Fruit fly (Drosophila melanogaster) whole organism, embryonic: Measurements from ENCODE around the gene CtsF.
A peak's percentile ranks its signal among the peaks of the same experiment; 100 is the strongest.

Source experiments
- Blimp-1 ChIP-seq: fragments of 200-800 bp; sonication (Bioruptor generic); optimal IDR thresholded peaks from 3 replicates; lab custom pipeline; 2018; ENCODE audit warnings: missing biosample characterization, missing genetic modification characterization, mild to moderate bottlenecking, moderate library complexity, missing genetic modification reagents
- CG10267 ChIP-seq: fragments of 200-800 bp; sonication (Bioruptor generic); optimal IDR thresholded peaks from 2 replicates; lab custom pipeline; 2018; ENCODE audit warnings: missing biosample characterization, mild to moderate bottlenecking, missing genetic modification characterization, moderate library complexity
- CG10543 ChIP-seq: fragments of 200-800 bp; sonication (Bioruptor generic); optimal IDR thresholded peaks from 3 replicates; lab custom pipeline; 2017; ENCODE audit warnings: missing biosample characterization, mild to moderate bottlenecking, missing genetic modification characterization, moderate library complexity
- CG10979 ChIP-seq: fragments of 200-800 bp; sonication (Bioruptor generic); optimal IDR thresholded peaks from 2 replicates; lab custom pipeline; 2018; ENCODE audit warnings: missing biosample characterization, mild to moderate bottlenecking, missing genetic modification characterization, moderate library complexity
- CG11695 ChIP-seq: fragments of 200-800 bp; sonication (Bioruptor generic); IDR thresholded peaks from 3 replicates; pipeline ENCODE4 v1.3.6; 2022; ENCODE audit warnings: missing biosample characterization, missing genetic modification characterization
- CG12071 ChIP-seq: fragments of 200-800 bp; sonication (Bioruptor generic); optimal IDR thresholded peaks from 3 replicates; lab custom pipeline; 2018; ENCODE audit warnings: missing biosample characterization, mild to moderate bottlenecking, missing genetic modification characterization
- CG12391 ChIP-seq: fragments of 200-800 bp; sonication (Bioruptor generic); optimal IDR thresholded peaks from 3 replicates; lab custom pipeline; 2018; ENCODE audit warnings: missing biosample characterization, mild to moderate bottlenecking, missing genetic modification characterization, moderate library complexity
- CG12769 ChIP-seq: fragments of 200-800 bp; sonication (Bioruptor generic); optimal IDR thresholded peaks from 2 replicates; lab custom pipeline; 2019; ENCODE audit warnings: missing biosample characterization, mild to moderate bottlenecking, missing genetic modification characterization, moderate library complexity
- CG13775 ChIP-seq: fragments of 200-800 bp; sonication (Bioruptor generic); optimal IDR thresholded peaks from 3 replicates; lab custom pipeline; 2017; ENCODE audit warnings: missing biosample characterization, mild to moderate bottlenecking, missing genetic modification characterization
- CG13894 ChIP-seq: fragments of 200-800 bp; sonication (Bioruptor generic); optimal IDR thresholded peaks from 3 replicates; lab custom pipeline; 2018; ENCODE audit warnings: missing biosample characterization, mild to moderate bottlenecking, missing genetic modification characterization, moderate library complexity
- CG16779 ChIP-seq: fragments of 200-800 bp; sonication (Bioruptor generic); IDR thresholded peaks from 2 replicates; pipeline ENCODE4 v1.3.6; 2022; ENCODE audit warnings: missing biosample characterization, missing genetic modification characterization
- CG30431 ChIP-seq: fragments of 200-800 bp; sonication (Bioruptor generic); optimal IDR thresholded peaks from 2 replicates; lab custom pipeline; 2017; ENCODE audit warnings: missing biosample characterization, missing genetic modification characterization
- CG32767 ChIP-seq: fragments of 200-800 bp; sonication (Bioruptor generic); IDR thresholded peaks from 2 replicates; pipeline ENCODE4 v1.3.6; 2022; ENCODE audit warnings: missing biosample characterization, missing genetic modification characterization
- CG33557 ChIP-seq: fragments of 200-800 bp; sonication (Bioruptor generic); optimal IDR thresholded peaks from 2 replicates; lab custom pipeline; 2019; ENCODE audit warnings: missing biosample characterization, mild to moderate bottlenecking, missing genetic modification characterization, moderate library complexity
- CG6175 ChIP-seq: fragments of 200-800 bp; sonication (Bioruptor generic); IDR thresholded peaks from 3 replicates; pipeline ENCODE4 v1.3.6; 2022; ENCODE audit warnings: missing biosample characterization, missing genetic modification characterization
- CG7357 ChIP-seq: fragments of 200-800 bp; sonication (Bioruptor generic); IDR thresholded peaks from 3 replicates; pipeline ENCODE4 v1.3.6; 2022; ENCODE audit warnings: missing biosample characterization, missing genetic modification characterization
- CG7556 ChIP-seq: fragments of 200-800 bp; sonication (Bioruptor generic); optimal IDR thresholded peaks from 2 replicates; lab custom pipeline; 2017; ENCODE audit warnings: missing biosample characterization, mild to moderate bottlenecking, missing genetic modification characterization
- CG7745 ChIP-seq: fragments of 200-800 bp; sonication (Bioruptor generic); optimal IDR thresholded peaks from 2 replicates; lab custom pipeline; 2018; ENCODE audit warnings: missing biosample characterization, mild to moderate bottlenecking, missing genetic modification characterization, moderate library complexity
- CG7987 ChIP-seq: fragments of 200-800 bp; sonication (Bioruptor generic); optimal IDR thresholded peaks from 2 replicates; lab custom pipeline; 2018; ENCODE audit warnings: missing biosample characterization, mild to moderate bottlenecking, missing genetic modification characterization, moderate library complexity
- CoRest ChIP-seq: fragments of 200-800 bp; sonication (Bioruptor generic); optimal IDR thresholded peaks from 3 replicates; lab custom pipeline; 2018; ENCODE audit warnings: missing biosample characterization, mild to moderate bottlenecking, missing genetic modification characterization, moderate library complexity
- Dbx ChIP-seq: fragments of 200-800 bp; sonication (Bioruptor generic); IDR thresholded peaks from 3 replicates; pipeline ENCODE4 v1.3.6; 2022; ENCODE audit warnings: missing biosample characterization, missing genetic modification characterization
- Dip2 ChIP-seq: fragments of 200-800 bp; sonication (Bioruptor generic); IDR thresholded peaks from 2 replicates; pipeline ENCODE4 v1.3.6; 2022; ENCODE audit warnings: missing biosample characterization, missing genetic modification characterization
- Elba2 ChIP-seq: fragments of 200-800 bp; sonication (Bioruptor generic); optimal IDR thresholded peaks from 3 replicates; lab custom pipeline; 2016; ENCODE audit warnings: missing biosample characterization, missing genetic modification characterization
- Ets65A ChIP-seq: fragments of 200-800 bp; sonication (Bioruptor generic); peaks from one replicate; lab custom pipeline; 2016; ENCODE audit warnings: missing biosample characterization, missing genetic modification characterization
- Fer2 ChIP-seq: fragments of 200-800 bp; sonication (Bioruptor generic); optimal IDR thresholded peaks from 2 replicates; lab custom pipeline; 2018; ENCODE audit warnings: missing biosample characterization, mild to moderate bottlenecking, missing genetic modification characterization, moderate library complexity
- Med ChIP-seq: fragments of 200-800 bp; sonication (Bioruptor generic); peaks from one replicate; lab custom pipeline; 2016; ENCODE audit warnings: missing biosample characterization, missing genetic modification characterization, mild to moderate bottlenecking, inconsistent platforms, moderate library complexity
- Nf-YB ChIP-seq: fragments of 200-800 bp; sonication (Bioruptor generic); optimal IDR thresholded peaks from 3 replicates; lab custom pipeline; 2019; ENCODE audit warnings: missing biosample characterization, mild to moderate bottlenecking, missing genetic modification characterization, moderate library complexity
- Pdp1 ChIP-seq, 2 experiments: fragments of 200-800 bp; sonication (Bioruptor generic); optimal IDR thresholded peaks; 3 replicates each; lab custom pipeline; 2016; ENCODE audit warnings: missing biosample characterization in 2 of 2, missing genetic modification characterization in 2 of 2, mild to moderate bottlenecking in 1 of 2, moderate library complexity in 1 of 2
- Ptx1 ChIP-seq: fragments of 200-800 bp; sonication (Bioruptor generic); IDR thresholded peaks from 2 replicates; pipeline ENCODE4 v1.3.6; 2022; ENCODE audit warnings: missing biosample characterization, missing genetic modification characterization
- ara ChIP-seq: fragments of 200-800 bp; sonication (Bioruptor generic); IDR thresholded peaks from 2 replicates; pipeline ENCODE4 v1.3.6; 2022; ENCODE audit warnings: missing biosample characterization, missing genetic modification characterization
- bcd ChIP-seq: fragments of 200-800 bp; sonication (Bioruptor generic); optimal IDR thresholded peaks from 2 replicates; lab custom pipeline; 2017; ENCODE audit warnings: missing biosample characterization, mild to moderate bottlenecking, missing genetic modification characterization
- caup ChIP-seq: fragments of 200-800 bp; sonication (Bioruptor generic); optimal IDR thresholded peaks from 3 replicates; lab custom pipeline; 2017; ENCODE audit warnings: missing biosample characterization, mild to moderate bottlenecking, missing genetic modification characterization, moderate library complexity; ENCODE audit not compliant: severe bottlenecking
- chinmo ChIP-seq: fragments of 200-800 bp; sonication (Bioruptor generic); IDR thresholded peaks from 4 replicates; pipeline ENCODE4 v1.3.6; 2022; ENCODE audit warnings: missing biosample characterization, missing genetic modification characterization; ENCODE audit not compliant: partially characterized antibody
- dysf ChIP-seq: fragments of 200-800 bp; sonication (Bioruptor generic); IDR thresholded peaks from 3 replicates; pipeline ENCODE4 v1.3.6; 2022; ENCODE audit warnings: missing biosample characterization, missing genetic modification characterization
- esg ChIP-seq: fragments of 200-800 bp; sonication (Bioruptor generic); conservative IDR thresholded peaks from 2 replicates; pipeline ENCODE4 v1.3.6; 2022; ENCODE audit warnings: missing biosample characterization, missing genetic modification characterization
- eve ChIP-seq, 2 experiments: fragments of >200 bp; optimal IDR thresholded peaks; 2 replicates each; lab custom pipeline; 2017; ENCODE audit warnings: missing biosample characterization in 2 of 2, missing genetic modification characterization in 2 of 2
- exex ChIP-seq: fragments of 200-800 bp; sonication (Bioruptor generic); optimal IDR thresholded peaks from 4 replicates; lab custom pipeline; 2018; ENCODE audit warnings: missing biosample characterization, mild to moderate bottlenecking, missing genetic modification characterization, moderate library complexity
- gro ChIP-seq: fragments of 200-800 bp; sonication (Bioruptor generic); optimal IDR thresholded peaks from 2 replicates; lab custom pipeline; 2016; ENCODE audit warnings: missing biosample characterization, missing genetic modification characterization
- phol ChIP-seq: fragments of 200-800 bp; sonication (Bioruptor generic); optimal IDR thresholded peaks from 3 replicates; lab custom pipeline; 2018; ENCODE audit warnings: missing biosample characterization, mild to moderate bottlenecking, missing genetic modification characterization, moderate library complexity
- ro ChIP-seq: fragments of 200-800 bp; sonication (Bioruptor generic); IDR thresholded peaks from 2 replicates; pipeline ENCODE4 v1.3.6; 2022; ENCODE audit warnings: missing biosample characterization, missing genetic modification characterization
- tio ChIP-seq: fragments of 200-800 bp; sonication (Bioruptor generic); optimal IDR thresholded peaks from 2 replicates; lab custom pipeline; 2017; ENCODE audit warnings: missing biosample characterization, missing genetic modification characterization, inconsistent platforms
- vvl ChIP-seq: fragments of 200-800 bp; sonication (Bioruptor generic); IDR thresholded peaks from 2 replicates; pipeline ENCODE4 v1.3.6; 2022; ENCODE audit warnings: missing biosample characterization, missing genetic modification characterization
- zen2 ChIP-seq: fragments of 200-800 bp; sonication (Bioruptor generic); IDR thresholded peaks from 3 replicates; pipeline ENCODE4 v1.3.6; 2022; ENCODE audit warnings: missing biosample characterization, missing genetic modification characterization; ENCODE audit not compliant: partially characterized antibody
- zf30C ChIP-seq: fragments of 200-800 bp; sonication (Bioruptor generic); optimal IDR thresholded peaks from 3 replicates; lab custom pipeline; 2018; ENCODE audit warnings: missing biosample characterization, mild to moderate bottlenecking, missing genetic modification characterization

CtsF gene

dm6 chr3R:5295090-5295489 is 43.5 kb upstream of the CtsF start:
- TF ChIP-seq eve (GFP tag; optimal IDR thresholded peaks at IDR 0.05; lab: Kevin White, UChicago): peak in 1 of 2 experiments; percentile 23
- peak; percentile 69 for TF ChIP-seq exex (tag; lab: Kevin White, UChicago)
- no peak for TF ChIP-seq Blimp-1 (GFP tag; lab: Kevin White, UChicago)

- TF ChIP-seq Pdp1 (GFP tag; optimal IDR thresholded peaks at IDR 0.05; lab: Kevin White, UChicago): peak in 1 of 2 experiments; percentile 58
- TF ChIP-seq CG7556 (GFP tag; lab: Kevin White, UChicago): no peak
- 0 out of 2 replicates have a peak, but pooled peaks have one; percentile 29 for TF ChIP-seq CG32767 (GFP tag; lab: Robert Waterston, UW)
- TF ChIP-seq CG13894 (tag; lab: Kevin White, UChicago): peak; percentile 45
- no peak for TF ChIP-seq caup (GFP tag; lab: Kevin White, UChicago)
- no peak for TF ChIP-seq CG33557 (GFP tag; lab: Kevin White, UChicago)
- TF ChIP-seq CoRest (tag; lab: Kevin White, UChicago): no peak
- no peak for TF ChIP-seq Elba2 (GFP tag; lab: Kevin White, UChicago)
- TF ChIP-seq zen2 (GFP tag; lab: Robert Waterston, UW): 0 out of 3 replicates have a peak, but pooled peaks have one; percentile 8
- TF ChIP-seq Fer2 (tag; lab: Kevin White, UChicago): no peak
- TF ChIP-seq CG12769 (tag; lab: Kevin White, UChicago): peak; percentile 67
- TF ChIP-seq Dbx: no peak
- no peak for TF ChIP-seq ro (GFP tag; lab: Robert Waterston, UW)
- TF ChIP-seq eve (GFP tag; optimal IDR thresholded peaks at IDR 0.05; lab: Kevin White, UChicago): no peak
- no peak for TF ChIP-seq Ptx1 (GFP tag; lab: Robert Waterston, UW)
- peak; percentile 30 for TF ChIP-seq CG10543 (GFP tag; lab: Kevin White, UChicago)
- no peak for TF ChIP-seq CG12071 (GFP tag; lab: Kevin White, UChicago)
- peak; percentile 77 for TF ChIP-seq vvl (GFP tag; lab: Robert Waterston, UW)
- TF ChIP-seq bcd (GFP tag; lab: Kevin White, UChicago): no peak
- no peak for TF ChIP-seq esg (GFP tag; lab: Robert Waterston, UW)
- TF ChIP-seq chinmo (GFP tag; lab: Robert Waterston, UW): peak; percentile 68; the same call in 2 of the 4 replicates
Measured at dm6 chr3R:5290738-5291137, 39.2 kb upstream of the CtsF start.

dm6 chr3R:5287965-5288364 is 36.4 kb upstream of the CtsF start:
- 0 out of 2 replicates have a peak, but pooled peaks have one; percentile 9 for TF ChIP-seq CG16779 (GFP tag; lab: Robert Waterston, UW)
- no peak for TF ChIP-seq zf30C (GFP tag; lab: Kevin White, UChicago)
- peak; percentile 70 for TF ChIP-seq Ets65A (GFP tag; lab: Kevin White, UChicago)
- peak; percentile 41 for TF ChIP-seq Med (GFP tag; lab: Kevin White, UChicago)

dm6 chr3R:5286918-5287636 is 35.5 kb upstream of the CtsF start:
- TF ChIP-seq CG12391 (tag; lab: Kevin White, UChicago): no peak
- TF ChIP-seq CG13775 (GFP tag; lab: Kevin White, UChicago): no peak
- no peak for TF ChIP-seq gro (GFP tag; lab: Kevin White, UChicago)
- TF ChIP-seq Nf-YB (GFP tag; lab: Kevin White, UChicago): no peak
- no peak for TF ChIP-seq CG7357 (GFP tag; lab: Robert Waterston, UW)
- no peak for TF ChIP-seq phol (tag; lab: Kevin White, UChicago)
- TF ChIP-seq CG10267 (tag; lab: Kevin White, UChicago): no peak
- TF ChIP-seq CG7987 (GFP tag; lab: Kevin White, UChicago): no peak
- TF ChIP-seq Dip2 (GFP tag; lab: Robert Waterston, UW): no peak
- no peak for TF ChIP-seq CG7745 (tag; lab: Kevin White, UChicago)
- TF ChIP-seq dysf (GFP tag; lab: Robert Waterston, UW): 0 out of 3 replicates have a peak, but pooled peaks have one; percentile 37
- peak; percentile 24; the same call in 1 of the 3 replicates for TF ChIP-seq CG11695 (GFP tag; lab: Robert Waterston, UW)
- TF ChIP-seq ara: no peak
- peak; percentile 77; the same call in 2 of the 3 replicates for TF ChIP-seq CG6175
- TF ChIP-seq CG30431 (GFP tag; lab: Kevin White, UChicago): no peak
- TF ChIP-seq CG10979: no peak
- TF ChIP-seq tio (GFP tag; lab: Kevin White, UChicago): no peak
